Fruit fly (Drosophila melanogaster) S2 (cell line): Measurements from ENCODE around the gene TotB.

Source experiments
- CG8478 ChIP-seq: fragments of >200 bp; optimal IDR thresholded peaks from 2 replicates; lab custom pipeline; 2018
- CTCF ChIP-seq, 2 experiments: fragments of >200 bp; optimal IDR thresholded peaks; 2 replicates each; lab custom pipeline; 2018

- TF ChIP-seq CTCF (optimal IDR thresholded peaks at IDR 0.05; lab: Kevin White, UChicago) (no peak), CG8478 (no peak)
These were observed 13.9 kb upstream of the TotB start, which contains the start of gene Ir93a for dm6 chr3R:20859845-20860244.
